Worm (Caenorhabditis elegans): ENCODE results near the gene srh-219.

DNA sequence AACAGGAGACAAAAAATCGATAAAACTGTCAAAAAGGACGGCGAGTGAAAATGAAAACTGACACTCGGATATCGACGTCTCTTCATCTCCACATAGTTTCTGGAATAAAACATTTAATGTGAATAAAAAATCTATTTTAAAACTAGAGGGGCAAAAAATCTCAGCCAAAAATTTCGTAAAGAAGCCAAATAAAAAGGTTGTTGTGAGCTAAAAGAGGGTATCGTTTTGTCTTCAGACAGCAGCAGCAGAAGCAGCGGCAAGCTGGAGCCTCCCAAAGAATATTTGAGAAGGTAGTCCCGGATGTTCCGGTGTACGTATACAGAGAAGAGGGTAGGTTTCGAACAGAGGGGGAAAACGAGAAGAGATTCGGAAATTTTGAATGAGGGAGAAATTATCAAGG lies 26.7 kb downstream of the srh-219 start, which contains the start of gene lgc-31:
- TF ChIP-seq ekl-4 (GFP tag; IDR thresholded peaks at IDR 0.05) (no peak), Y67H2A.10 (GFP tag; conservative IDR thresholded peaks at IDR 0.05) (no peak), nfya-2 (GFP tag; IDR thresholded peaks at IDR 0.05) (no peak), dpl-1 (GFP tag; optimal IDR thresholded peaks at IDR 0.05) (no peak), B0336.3 (GFP tag; IDR thresholded peaks at IDR 0.05) (no peak), cebp-1 (GFP tag; IDR thresholded peaks at IDR 0.05) (no peak), cebp-1 (tag; optimal IDR thresholded peaks at IDR 0.05) (no peak)

All from whole organism, young adult.